Worm (Caenorhabditis elegans) whole organism, L3 larva: Measurements from ENCODE around the gene C05G5.3.

Experiments
- aly-2 ChIP-seq: fragments of 150-350 bp; optimal IDR thresholded peaks from 2 replicates; lab custom pipeline; 2014; ENCODE audit warnings: missing biosample characterization, missing genetic modification characterization
- ama-1 ChIP-seq: fragments of 150-350 bp; optimal IDR thresholded peaks from 2 replicates; lab custom pipeline; 2018
- fkh-10 ChIP-seq: sonication (generic microtip); optimal IDR thresholded peaks from 2 replicates; lab custom pipeline; 2017; ENCODE audit warnings: missing biosample characterization, missing genetic modification reagents, missing genetic modification characterization
- nhr-76 ChIP-seq: fragments of 150-350 bp; sonication (generic microtip); optimal IDR thresholded peaks from 5 replicates; lab custom pipeline; 2014; ENCODE audit warnings: missing biosample characterization, missing genetic modification characterization
- nhr-77 ChIP-seq: fragments of 150-350 bp; optimal IDR thresholded peaks from 2 replicates; lab custom pipeline; 2014; ENCODE audit warnings: missing biosample characterization, missing genetic modification characterization
- pqm-1 ChIP-seq: fragments of 150-350 bp; optimal IDR thresholded peaks from 2 replicates; lab custom pipeline; 2017; ENCODE audit warnings: missing biosample characterization, missing genetic modification characterization, inconsistent platforms
- skn-1 ChIP-seq: fragments of 150-350 bp; optimal IDR thresholded peaks from 2 replicates; lab custom pipeline; 2014; ENCODE audit warnings: missing biosample characterization, missing genetic modification characterization
- snpc-4 ChIP-seq: fragments of 150-350 bp; optimal IDR thresholded peaks from 2 replicates; lab custom pipeline; 2014; ENCODE audit warnings: missing biosample characterization, missing genetic modification characterization
- unc-62 ChIP-seq: fragments of 150-350 bp; sonication (generic microtip); optimal IDR thresholded peaks from 4 replicates; lab custom pipeline; 2014; ENCODE audit warnings: missing biosample characterization, missing genetic modification reagents, missing genetic modification characterization
- ztf-11 ChIP-seq: fragments of 150-350 bp; optimal IDR thresholded peaks from 2 replicates; lab custom pipeline; 2014; ENCODE audit warnings: missing biosample characterization, missing genetic modification characterization

DNA sequence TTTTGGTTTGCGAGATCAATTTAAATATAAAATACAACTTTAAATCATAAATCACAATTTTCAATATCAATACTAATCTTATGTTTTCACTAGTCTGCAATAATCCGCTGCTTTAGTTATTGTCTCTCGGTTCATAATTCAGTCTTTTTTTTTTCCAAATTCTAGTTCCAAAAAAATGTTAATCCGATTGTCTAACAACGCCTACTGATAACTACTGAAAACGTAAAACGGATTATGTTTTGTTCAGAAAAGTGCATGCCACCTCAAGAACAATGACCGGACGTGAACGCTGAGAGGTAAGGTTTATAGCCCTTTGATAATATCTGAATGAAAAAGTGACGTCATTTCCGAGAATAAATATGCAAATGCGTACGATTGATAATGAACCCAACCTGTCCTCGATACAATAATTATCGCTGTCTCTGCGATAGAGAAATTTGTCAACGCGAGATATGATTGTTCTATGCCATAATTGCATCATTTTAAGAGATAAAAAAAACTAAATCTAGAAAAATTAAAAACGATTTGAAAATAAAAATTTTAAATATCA, 41.5 kb upstream of the C05G5.3 start, which contains the start of gene sprr-2:
- TF ChIP-seq ama-1 (lab: Kevin White, UChicago) (no peak), skn-1 (no peak), aly-2 (tag; lab: Kevin White, UChicago) (no peak), nhr-77 (tag; lab: Kevin White, UChicago) (no peak), nhr-76 (no peak), snpc-4 (no peak), pqm-1 (tag; lab: Kevin White, UChicago) (no peak), ztf-11 (no peak), fkh-10 (GFP tag; lab: Kevin White, UChicago) (no peak), unc-62 (no peak)
